Fruit fly (Drosophila melanogaster) whole organism, prepupa: ENCODE results near the gene CG2217.

Experiments
- Blimp-1 ChIP-seq: fragments of 200-800 bp; sonication (Bioruptor generic); optimal IDR thresholded peaks from 3 replicates; lab custom pipeline; 2017; ENCODE audit warnings: missing biosample characterization, missing genetic modification characterization, mild to moderate bottlenecking, moderate library complexity, missing genetic modification reagents
- Gug ChIP-seq: fragments of 200-800 bp; sonication (Bioruptor generic); IDR thresholded peaks from 2 replicates; pipeline ENCODE4 v1.3.6; 2022; ENCODE audit warnings: missing biosample characterization, missing genetic modification characterization
- Sox102F ChIP-seq: fragments of 200-800 bp; sonication (Bioruptor generic); optimal IDR thresholded peaks from 2 replicates; lab custom pipeline; 2016; ENCODE audit warnings: missing biosample characterization, mild to moderate bottlenecking, missing genetic modification characterization

dm6 chr3R:30450224-30450623, 27.5 kb upstream of the CG2217 start:
- TF ChIP-seq Sox102F (GFP tag; lab: Kevin White, UChicago) (peak; percentile 78), Blimp-1 (peak; percentile 21), Gug (GFP tag; lab: Robert Waterston, UW) (no peak)
